Fruit fly (Drosophila melanogaster) whole organism, embryonic: ENCODE measurements around the gene CG14194.

Experiments used
- B-H1 ChIP-seq: fragments of 200-800 bp; sonication (Bioruptor generic); IDR thresholded peaks from 3 replicates; pipeline ENCODE4 v1.3.6; 2022; ENCODE audit warnings: missing biosample characterization, missing genetic modification characterization
- CG10959 ChIP-seq: fragments of 200-800 bp; sonication (Bioruptor generic); IDR thresholded peaks from 2 replicates; pipeline ENCODE4 v1.3.6; 2022; ENCODE audit warnings: missing biosample characterization, missing genetic modification characterization
- CG11093 ChIP-seq: fragments of 200-800 bp; sonication (Bioruptor generic); IDR thresholded peaks from 3 replicates; pipeline ENCODE4 v1.3.6; 2022; ENCODE audit warnings: missing biosample characterization, missing genetic modification characterization
- CG14710 ChIP-seq: fragments of 200-800 bp; sonication (Bioruptor generic); optimal IDR thresholded peaks from 3 replicates; lab custom pipeline; 2019; ENCODE audit warnings: missing biosample characterization, mild to moderate bottlenecking, missing genetic modification characterization, moderate library complexity
- CG15011 ChIP-seq: fragments of 200-800 bp; sonication (Bioruptor generic); optimal IDR thresholded peaks from 3 replicates; lab custom pipeline; 2018; ENCODE audit warnings: missing biosample characterization, mild to moderate bottlenecking, missing genetic modification characterization
- CG3163 ChIP-seq: fragments of 200-800 bp; sonication (Bioruptor generic); optimal IDR thresholded peaks from 3 replicates; lab custom pipeline; 2016; ENCODE audit warnings: missing biosample characterization, missing genetic modification characterization
- CG32772 ChIP-seq: fragments of 200-800 bp; sonication (Bioruptor generic); IDR thresholded peaks from 2 replicates; pipeline ENCODE4 v1.3.6; 2022; ENCODE audit warnings: missing biosample characterization, missing genetic modification characterization
- CG33557 ChIP-seq: fragments of 200-800 bp; sonication (Bioruptor generic); optimal IDR thresholded peaks from 2 replicates; lab custom pipeline; 2019; ENCODE audit warnings: missing biosample characterization, mild to moderate bottlenecking, missing genetic modification characterization, moderate library complexity
- CG3726 ChIP-seq: fragments of 200-800 bp; sonication (Bioruptor generic); IDR thresholded peaks from 3 replicates; pipeline ENCODE4, ENCODE4 v1.3.6; 2022; ENCODE audit warnings: missing biosample characterization, missing genetic modification characterization
- CG7786 ChIP-seq: fragments of 200-800 bp; sonication (Bioruptor generic); optimal IDR thresholded peaks from 2 replicates; lab custom pipeline; 2016; ENCODE audit warnings: missing biosample characterization, missing genetic modification characterization
- CG7987 ChIP-seq: fragments of 200-800 bp; sonication (Bioruptor generic); optimal IDR thresholded peaks from 2 replicates; lab custom pipeline; 2018; ENCODE audit warnings: missing biosample characterization, mild to moderate bottlenecking, missing genetic modification characterization, moderate library complexity
- CG8944 ChIP-seq: fragments of 200-800 bp; sonication (Bioruptor generic); optimal IDR thresholded peaks from 3 replicates; lab custom pipeline; 2016; ENCODE audit warnings: missing biosample characterization, missing genetic modification characterization
- CG9817 ChIP-seq: fragments of 200-800 bp; sonication (Bioruptor generic); optimal IDR thresholded peaks from 2 replicates; lab custom pipeline; 2018; ENCODE audit warnings: missing biosample characterization, mild to moderate bottlenecking, missing genetic modification characterization, moderate library complexity
- CG9876 ChIP-seq: fragments of 200-800 bp; sonication (Bioruptor generic); optimal IDR thresholded peaks from 2 replicates; lab custom pipeline; 2016; ENCODE audit warnings: missing biosample characterization, missing genetic modification characterization
- CoRest ChIP-seq: fragments of 200-800 bp; sonication (Bioruptor generic); optimal IDR thresholded peaks from 3 replicates; lab custom pipeline; 2018; ENCODE audit warnings: missing biosample characterization, mild to moderate bottlenecking, missing genetic modification characterization, moderate library complexity
- Fer1 ChIP-seq: fragments of 200-800 bp; sonication (Bioruptor generic); optimal IDR thresholded peaks from 2 replicates; lab custom pipeline; 2017; ENCODE audit warnings: missing biosample characterization, mild to moderate bottlenecking, missing genetic modification characterization
- Fer2 ChIP-seq: fragments of 200-800 bp; sonication (Bioruptor generic); optimal IDR thresholded peaks from 2 replicates; lab custom pipeline; 2018; ENCODE audit warnings: missing biosample characterization, mild to moderate bottlenecking, missing genetic modification characterization, moderate library complexity
- Hand ChIP-seq: fragments of 200-800 bp; sonication (Bioruptor generic); optimal IDR thresholded peaks from 2 replicates; lab custom pipeline; 2017; ENCODE audit warnings: mild to moderate bottlenecking, missing biosample characterization, missing genetic modification reagents, missing genetic modification characterization
- Hr39 ChIP-seq: fragments of >200 bp; optimal IDR thresholded peaks from 2 replicates; lab custom pipeline; 2017
- NC2β ChIP-seq: fragments of 200-800 bp; sonication (Bioruptor generic); optimal IDR thresholded peaks from 2 replicates; lab custom pipeline; 2016; ENCODE audit warnings: missing biosample characterization, missing genetic modification characterization
- NfI ChIP-seq: fragments of 200-800 bp; sonication (Bioruptor generic); optimal IDR thresholded peaks from 3 replicates; lab custom pipeline; 2018; ENCODE audit warnings: missing biosample characterization, mild to moderate bottlenecking, missing genetic modification characterization, moderate library complexity
- Rfx ChIP-seq: fragments of 200-800 bp; sonication (Bioruptor generic); IDR thresholded peaks from 2 replicates; pipeline ENCODE4 v1.3.6; 2022; ENCODE audit warnings: missing biosample characterization, missing genetic modification characterization
- Stat92E ChIP-seq, 3 experiments: fragments of >200 bp in 2 of 3; fragments of 200-800 bp in 1 of 3; sonication (Bioruptor generic) in 1 of 3; optimal IDR thresholded peaks; 2 replicates each; lab custom pipeline; 2017 to 2019; ENCODE audit warnings: missing biosample characterization in 3 of 3, missing genetic modification characterization in 3 of 3, mild to moderate bottlenecking in 1 of 3, moderate library complexity in 1 of 3
- YL-1 ChIP-seq: fragments of 200-800 bp; sonication (Bioruptor generic); optimal IDR thresholded peaks from 3 replicates; lab custom pipeline; 2017; ENCODE audit warnings: missing biosample characterization, mild to moderate bottlenecking, missing genetic modification characterization
- ato ChIP-seq: fragments of 200-800 bp; sonication (Bioruptor generic); IDR thresholded peaks from 2 replicates; pipeline ENCODE4 v1.3.6; 2022; ENCODE audit warnings: missing biosample characterization, missing genetic modification characterization; ENCODE audit not compliant: partially characterized antibody
- bbx ChIP-seq: fragments of 200-800 bp; sonication (Bioruptor generic); IDR thresholded peaks from 2 replicates; pipeline ENCODE4 v1.3.6; 2022; ENCODE audit warnings: missing biosample characterization, missing genetic modification characterization; ENCODE audit not compliant: partially characterized antibody
- bcd ChIP-seq: fragments of 200-800 bp; sonication (Bioruptor generic); optimal IDR thresholded peaks from 2 replicates; lab custom pipeline; 2017; ENCODE audit warnings: missing biosample characterization, mild to moderate bottlenecking, missing genetic modification characterization
- bowl ChIP-seq: fragments of 200-800 bp; sonication (Bioruptor generic); IDR thresholded peaks from 2 replicates; pipeline ENCODE4 v1.3.6; 2022; ENCODE audit warnings: missing biosample characterization, missing genetic modification characterization
- btn ChIP-seq: fragments of 200-800 bp; sonication (Bioruptor generic); optimal IDR thresholded peaks from 2 replicates; lab custom pipeline; 2016; ENCODE audit warnings: missing biosample characterization, missing genetic modification characterization
- esg ChIP-seq: fragments of 200-800 bp; sonication (Bioruptor generic); conservative IDR thresholded peaks from 2 replicates; pipeline ENCODE4 v1.3.6; 2022; ENCODE audit warnings: missing biosample characterization, missing genetic modification characterization
- fru ChIP-seq: fragments of >200 bp; optimal IDR thresholded peaks from 2 replicates; lab custom pipeline; 2017
- grn ChIP-seq: fragments of 200-800 bp; sonication (Bioruptor generic); optimal IDR thresholded peaks from 3 replicates; lab custom pipeline; 2017; ENCODE audit warnings: missing biosample characterization, missing genetic modification characterization
- ken ChIP-seq: fragments of 200-800 bp; sonication (Bioruptor generic); IDR thresholded peaks from 3 replicates; pipeline ENCODE4 v1.3.6; 2022; ENCODE audit warnings: missing biosample characterization, missing genetic modification characterization
- lbe ChIP-seq: fragments of 200-800 bp; sonication (Bioruptor generic); optimal IDR thresholded peaks from 2 replicates; lab custom pipeline; 2016; ENCODE audit warnings: missing biosample characterization, mild to moderate bottlenecking, missing genetic modification characterization
- mam ChIP-seq: fragments of 200-800 bp; sonication (Bioruptor generic); optimal IDR thresholded peaks from 3 replicates; lab custom pipeline; 2016; ENCODE audit warnings: missing biosample characterization, missing genetic modification characterization
- pan ChIP-seq, 4 experiments: fragments of >200 bp in 3 of 4; fragments of 200-800 bp in 1 of 4; sonication (Bioruptor generic) in 1 of 4; optimal IDR thresholded peaks in 3 of 4; IDR thresholded peaks in 1 of 4; 2 replicates each; pipeline versions ENCODE4 v1.3.6 to Lab custom; 2017 to 2022; ENCODE audit warnings: missing biosample characterization in 2 of 4, missing genetic modification characterization in 2 of 4, mixed read lengths in 1 of 4
- ro ChIP-seq: fragments of 200-800 bp; sonication (Bioruptor generic); IDR thresholded peaks from 2 replicates; pipeline ENCODE4 v1.3.6; 2022; ENCODE audit warnings: missing biosample characterization, missing genetic modification characterization
- row ChIP-seq: fragments of 200-800 bp; sonication (Bioruptor generic); IDR thresholded peaks from 3 replicates; pipeline ENCODE4 v1.3.6; 2022; ENCODE audit warnings: missing biosample characterization, missing genetic modification characterization
- run ChIP-seq: fragments of 200-800 bp; sonication (Bioruptor generic); optimal IDR thresholded peaks from 3 replicates; lab custom pipeline; 2018; ENCODE audit warnings: missing biosample characterization, mild to moderate bottlenecking, missing genetic modification characterization
- schlank ChIP-seq: fragments of 200-800 bp; sonication (Bioruptor generic); optimal IDR thresholded peaks from 2 replicates; lab custom pipeline; 2018; ENCODE audit warnings: missing biosample characterization, mild to moderate bottlenecking, missing genetic modification characterization
- sd ChIP-seq: fragments of 200-800 bp; sonication (Bioruptor generic); optimal IDR thresholded peaks from 3 replicates; lab custom pipeline; 2018; ENCODE audit warnings: missing biosample characterization, mild to moderate bottlenecking, missing genetic modification characterization, moderate library complexity
- seq ChIP-seq: fragments of 200-800 bp; sonication (Bioruptor generic); IDR thresholded peaks from 2 replicates; pipeline ENCODE4 v1.3.6; 2022; ENCODE audit warnings: missing biosample characterization, missing genetic modification characterization
- so ChIP-seq: fragments of 200-800 bp; sonication (Bioruptor generic); IDR thresholded peaks from 3 replicates; pipeline ENCODE4 v1.3.6; 2022; ENCODE audit warnings: missing biosample characterization, missing genetic modification characterization
- ssp ChIP-seq: fragments of 200-800 bp; sonication (Bioruptor generic); IDR thresholded peaks from 2 replicates; pipeline ENCODE4 v1.3.6; 2022; ENCODE audit warnings: missing biosample characterization, missing genetic modification characterization
- tio ChIP-seq: fragments of 200-800 bp; sonication (Bioruptor generic); optimal IDR thresholded peaks from 2 replicates; lab custom pipeline; 2017; ENCODE audit warnings: missing biosample characterization, missing genetic modification characterization, inconsistent platforms
- tll ChIP-seq, 2 experiments: fragments of 200-800 bp in 1 of 2; fragments of >200 bp in 1 of 2; sonication (Bioruptor generic) in 1 of 2; optimal IDR thresholded peaks; 2 replicates each; lab custom pipeline; 2017 to 2019; ENCODE audit warnings: missing biosample characterization in 2 of 2, missing genetic modification characterization in 2 of 2, mild to moderate bottlenecking in 1 of 2, moderate library complexity in 1 of 2
- tna ChIP-seq: fragments of 200-800 bp; sonication (Bioruptor generic); IDR thresholded peaks from 2 replicates; pipeline ENCODE4 v1.3.6; 2022; ENCODE audit warnings: missing biosample characterization, missing genetic modification characterization; ENCODE audit not compliant: partially characterized antibody
- unpg ChIP-seq: fragments of 200-800 bp; sonication (Bioruptor generic); optimal IDR thresholded peaks from 3 replicates; lab custom pipeline; 2018; ENCODE audit warnings: missing biosample characterization, mild to moderate bottlenecking, missing genetic modification characterization, moderate library complexity
- vnd ChIP-seq: fragments of 200-800 bp; sonication (Bioruptor generic); IDR thresholded peaks from 3 replicates; pipeline ENCODE4 v1.3.6; 2022; ENCODE audit warnings: missing biosample characterization, missing genetic modification characterization; ENCODE audit not compliant: partially characterized antibody
- wor ChIP-seq: fragments of 200-800 bp; sonication (Bioruptor generic); IDR thresholded peaks from 2 replicates; pipeline ENCODE4 v1.3.6; 2022; ENCODE audit warnings: missing biosample characterization, missing genetic modification characterization

Gene CG14194

dm6 chrX:19179696-19180255 lies 13.6 kb upstream of the CG14194 start, which contains the start of the genes CG7556 and CG7453 (continued):
- TF ChIP-seq tio (GFP tag; lab: Kevin White, UChicago) (peak; percentile 79), CG14710 (tag; lab: Kevin White, UChicago) (peak; percentile 84), ken (GFP tag; lab: Robert Waterston, UW) (peak; percentile 56; the same call in 1 of the 3 replicates), B-H1 (GFP tag; lab: Robert Waterston, UW) (peak; percentile 27; the same call in 1 of the 3 replicates), Rfx (GFP tag; lab: Robert Waterston, UW) (peak; percentile 69), tll (GFP tag; optimal IDR thresholded peaks at IDR 0.05; lab: Kevin White, UChicago) (no peak), run (no peak), btn (GFP tag; lab: Kevin White, UChicago) (no peak), row (GFP tag; lab: Robert Waterston, UW) (peak; percentile 83), CG7987 (no peak), seq (GFP tag; lab: Robert Waterston, UW) (no peak), schlank (peak; percentile 7), CG9876 (peak; percentile 68), ato (GFP tag; lab: Robert Waterston, UW) (no peak), CG11093 (GFP tag; lab: Robert Waterston, UW) (no peak), CoRest (tag; lab: Kevin White, UChicago) (peak; percentile 83), CG3163 (peak; percentile 46), NfI (peak; percentile 76), CG7786 (GFP tag; lab: Kevin White, UChicago) (peak; percentile 63), CG3726 (GFP tag; lab: Robert Waterston, UW) (no peak), bcd (GFP tag; lab: Kevin White, UChicago) (peak; percentile 76), Fer2 (peak; percentile 55), mam (GFP tag; lab: Kevin White, UChicago) (peak; percentile 79), wor (GFP tag; lab: Robert Waterston, UW) (peak; percentile 54; the same call in 1 of the 2 replicates), Hand (GFP tag; lab: Kevin White, UChicago) (no peak), Fer1 (peak; percentile 71), pan (optimal IDR thresholded peaks at IDR 0.05; lab: Kevin White, UChicago) (no peak), pan (GFP tag; optimal IDR thresholded peaks at IDR 0.05 in 1 of 2, IDR thresholded peaks at IDR 0.05 in 1 of 2) (peak in 1 of 2 experiments; percentile 35), fru (lab: Kevin White, UChicago) (no peak), bowl (GFP tag; lab: Robert Waterston, UW) (no peak), so (0 out of 3 replicates have a peak, but pooled peaks have one; percentile 29), CG33557 (GFP tag; lab: Kevin White, UChicago) (peak; percentile 55), ro (no peak), Stat92E (GFP tag; optimal IDR thresholded peaks at IDR 0.05; lab: Kevin White, UChicago) (no peak), CG9817 (tag; lab: Kevin White, UChicago) (peak; percentile 62), CG8944 (peak; percentile 74), CG32772 (GFP tag; lab: Robert Waterston, UW) (peak; percentile 47; the same call in 1 of the 2 replicates), YL-1 (GFP tag; lab: Kevin White, UChicago) (peak; percentile 80), unpg (GFP tag; lab: Kevin White, UChicago) (peak; percentile 65), sd (tag; lab: Kevin White, UChicago) (peak; percentile 4), NC2β (GFP tag; lab: Kevin White, UChicago) (peak; percentile 42), ssp (GFP tag; lab: Robert Waterston, UW) (peak; percentile 46), CG15011 (GFP tag; lab: Kevin White, UChicago) (peak; percentile 54), Hr39 (lab: Kevin White, UChicago) (no peak), bbx (GFP tag; lab: Robert Waterston, UW) (no peak), esg (peak; percentile 68), lbe (GFP tag; lab: Kevin White, UChicago) (peak; percentile 31), CG10959 (no peak), grn (GFP tag; lab: Kevin White, UChicago) (peak; percentile 2), vnd (no peak), tna (GFP tag; lab: Robert Waterston, UW) (no peak)
